Fruit fly (Drosophila melanogaster): ENCODE measurements around the gene CG34174.

dm6 chr2L:2175930-2176643 is 38.0 kb upstream of the CG34174 start:
- TF ChIP-seq CG3032 (tag; optimal IDR thresholded peaks at IDR 0.05) (peak; percentile 55), Lpt (GFP tag; optimal IDR thresholded peaks at IDR 0.05) (no peak)

Data from whole organism, prepupa.